Worm (Caenorhabditis elegans): ENCODE measurements around the gene F38B2.6.

ce11 chrX:11257071-11257470, 24.0 kb downstream of the F38B2.6 start, which contains the start of gene C03A3.1:
- peak; percentile 62 for TF ChIP-seq hmg-4 (GFP tag; optimal IDR thresholded peaks at IDR 0.05)
- TF ChIP-seq ama-1 (optimal IDR thresholded peaks at IDR 0.05) = no peak
- TF ChIP-seq ceh-36 (tag; optimal IDR thresholded peaks at IDR 0.05) = peak; percentile 41
- TF ChIP-seq flt-1 (GFP tag; IDR thresholded peaks at IDR 0.05) = no peak
- TF ChIP-seq scrt-1 (GFP tag; IDR thresholded peaks at IDR 0.05) = peak; percentile 43; the same call in 1 of the 2 replicates
- TF ChIP-seq hnd-1 (tag; optimal IDR thresholded peaks at IDR 0.05) = no peak
- no peak for TF ChIP-seq ceh-13 (GFP tag; optimal IDR thresholded peaks at IDR 0.05)
- TF ChIP-seq F13C5.2 (tag; optimal IDR thresholded peaks at IDR 0.05) = peak; percentile 51
- no peak for TF ChIP-seq hmbx-1 (tag; optimal IDR thresholded peaks at IDR 0.05)
- no peak for TF ChIP-seq tra-4 (tag; optimal IDR thresholded peaks at IDR 0.05)
